Worm (Caenorhabditis elegans) whole organism, L4/young adult: ENCODE data around the gene C30F2.5.

ENCODE experiments used
- W03F9.2 ChIP-seq: fragments of 150-350 bp; optimal IDR thresholded peaks from 2 replicates; lab custom pipeline; 2014; ENCODE audit warnings: missing biosample characterization, missing genetic modification characterization
- dao-5 ChIP-seq: sonication (generic microtip); optimal IDR thresholded peaks from 2 replicates; lab custom pipeline; 2016; ENCODE audit warnings: missing genotype, missing genetic modification characterization, moderate library complexity, missing compliant biosample characterization
- him-1 ChIP-seq: sonication (generic microtip); optimal IDR thresholded peaks from 2 replicates; lab custom pipeline; 2016; ENCODE audit warnings: missing genotype, missing genetic modification reagents, missing genetic modification characterization, missing compliant biosample characterization

The C30F2.5 gene

ce11 chrX:16131044-16131443, 36.6 kb downstream of the C30F2.5 start:
- TF ChIP-seq dao-5: no peak
- no peak for TF ChIP-seq him-1
- TF ChIP-seq W03F9.2: no peak

ce11 chrX:16133815-16134214, 39.3 kb downstream of the C30F2.5 start:
- TF ChIP-seq him-1 (peak; percentile 2), W03F9.2 (no peak)

ce11 chrX:16140822-16141221, 46.4 kb downstream of the C30F2.5 start:
- TF ChIP-seq him-1 (no peak), dao-5 (no peak)

- TF ChIP-seq W03F9.2 (no peak), dao-5 (no peak), him-1 (no peak)
Observed at ce11 chrX:16143853-16144252, 49.4 kb downstream of the C30F2.5 start.

ce11 chrX:16144584-16144983, 50.1 kb downstream of the C30F2.5 start:
- TF ChIP-seq dao-5 (no peak), him-1 (no peak), W03F9.2 (no peak)

- TF ChIP-seq dao-5: no peak
- TF ChIP-seq W03F9.2: no peak
- TF ChIP-seq him-1: no peak
Observed at ce11 chrX:16145244-16145643, 50.8 kb downstream of the C30F2.5 start.
